Fruit fly (Drosophila melanogaster) whole organism: Measurements from ENCODE around the gene mnb.

ENCODE experiments used
- CG8478 ChIP-seq: fragments of >200 bp; optimal IDR thresholded peaks from 2 replicates; lab custom pipeline; 2018; ENCODE audit warnings: inconsistent platforms
- Dll ChIP-seq: fragments of >200 bp; optimal IDR thresholded peaks from 2 replicates; lab custom pipeline; 2017
- EcR ChIP-seq, 2 experiments: fragments of >200 bp; optimal IDR thresholded peaks; 2 replicates each; lab custom pipeline; 2017; ENCODE audit warnings: missing biosample characterization in 2 of 2, missing genetic modification characterization in 2 of 2, missing genetic modification reagents in 2 of 2
- pan ChIP-seq: fragments of >200 bp; optimal IDR thresholded peaks from 2 replicates; lab custom pipeline; 2017
- psq ChIP-seq: fragments of >200 bp; optimal IDR thresholded peaks from 2 replicates; lab custom pipeline; 2017
- usp ChIP-seq: fragments of >200 bp; optimal IDR thresholded peaks from 2 replicates; lab custom pipeline; 2017; ENCODE audit warnings: missing biosample characterization, missing genetic modification characterization, mixed read lengths

The mnb gene

DNA sequence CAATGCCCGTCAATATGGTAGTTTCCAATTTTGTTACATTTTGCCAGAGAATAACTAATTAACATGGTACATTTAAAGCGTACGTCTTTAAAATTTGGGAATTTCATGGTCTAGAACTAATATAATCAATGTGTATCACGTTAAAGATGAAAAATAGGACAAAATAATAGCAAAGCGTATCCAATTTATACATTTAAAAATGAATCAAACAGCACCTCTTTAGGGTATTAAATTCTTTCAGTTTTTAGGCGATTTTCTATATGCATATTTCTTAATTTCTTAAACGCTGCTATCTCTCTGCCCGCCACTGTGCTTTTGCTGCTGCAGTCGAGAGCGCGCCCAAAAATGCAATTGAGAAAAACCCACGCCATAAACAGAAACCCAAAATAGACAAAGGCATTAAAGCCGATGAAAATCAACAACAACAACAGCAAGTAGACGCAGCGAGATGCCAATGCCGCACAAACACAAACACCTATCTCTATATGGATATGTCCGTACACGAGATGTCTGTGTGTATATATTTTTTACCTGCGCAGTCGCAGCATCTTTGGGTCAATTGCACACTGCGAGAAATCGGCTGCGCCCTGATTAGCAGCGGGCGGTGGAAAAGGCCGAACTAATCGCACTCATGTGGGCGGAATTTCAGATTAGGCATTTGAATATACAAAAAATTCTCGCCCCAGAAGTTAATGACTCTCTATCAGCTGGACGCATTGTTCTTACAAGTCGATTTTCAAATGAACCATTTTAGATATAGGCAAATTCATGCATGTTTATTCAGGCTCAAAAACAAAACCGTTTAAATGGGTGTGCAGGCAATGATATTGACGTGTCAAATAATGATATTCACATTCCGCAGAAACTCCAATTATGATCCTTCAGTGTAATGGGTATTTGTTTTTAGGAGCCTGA lies 57.7 kb downstream of the mnb start:
- TF ChIP-seq usp (GFP tag; lab: Kevin White, UChicago) = no peak
- TF ChIP-seq EcR (GFP tag; optimal IDR thresholded peaks at IDR 0.05; lab: Kevin White, UChicago) = no peak
- TF ChIP-seq pan (lab: Kevin White, UChicago) = no peak
- no peak for TF ChIP-seq psq (lab: Kevin White, UChicago)
- no peak for TF ChIP-seq Dll (lab: Kevin White, UChicago)
- no peak for TF ChIP-seq CG8478 (lab: Kevin White, UChicago)

- TF ChIP-seq CG8478 (lab: Kevin White, UChicago) = no peak
- TF ChIP-seq Dll (lab: Kevin White, UChicago) = no peak
- TF ChIP-seq EcR (GFP tag; optimal IDR thresholded peaks at IDR 0.05; lab: Kevin White, UChicago) = no peak
- no peak for TF ChIP-seq pan (lab: Kevin White, UChicago)
- no peak for TF ChIP-seq usp (GFP tag; lab: Kevin White, UChicago)
- no peak for TF ChIP-seq psq (lab: Kevin White, UChicago)
Observed at dm6 chrX:17828298-17829033, 58.6 kb downstream of the mnb start.

- TF ChIP-seq psq (lab: Kevin White, UChicago) (no peak), Dll (lab: Kevin White, UChicago) (peak; percentile 81), CG8478 (lab: Kevin White, UChicago) (peak; percentile 80)
Observed at dm6 chrX:17826807-17827703, 60.0 kb downstream of the mnb start, which contains the start of gene Socs16D. Socs16D (minus strand) TSS chrX:17827564.

DNA sequence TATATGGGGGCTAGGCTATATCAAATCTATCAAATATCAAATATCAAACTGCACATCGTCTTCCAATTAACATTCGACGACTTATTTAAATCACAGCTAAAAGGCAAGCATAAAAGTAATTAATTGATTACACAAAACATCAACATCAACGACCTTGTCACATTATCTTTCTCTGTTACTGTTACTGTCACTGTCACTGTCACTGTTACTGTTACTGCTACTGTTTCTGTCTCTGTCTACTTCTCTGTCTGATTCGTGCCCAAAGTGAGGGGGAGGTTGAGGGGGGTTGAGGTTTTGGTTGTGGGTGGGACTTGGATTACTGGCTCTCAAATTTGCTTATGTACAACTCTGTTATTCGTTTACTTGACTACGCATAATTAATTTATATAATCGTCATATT lies 65.6 kb downstream of the mnb start:
- TF ChIP-seq pan (lab: Kevin White, UChicago) (no peak), EcR (GFP tag; optimal IDR thresholded peaks at IDR 0.05; lab: Kevin White, UChicago) (no peak), Dll (lab: Kevin White, UChicago) (no peak), usp (GFP tag; lab: Kevin White, UChicago) (no peak), psq (lab: Kevin White, UChicago) (no peak), CG8478 (lab: Kevin White, UChicago) (no peak)

DNA sequence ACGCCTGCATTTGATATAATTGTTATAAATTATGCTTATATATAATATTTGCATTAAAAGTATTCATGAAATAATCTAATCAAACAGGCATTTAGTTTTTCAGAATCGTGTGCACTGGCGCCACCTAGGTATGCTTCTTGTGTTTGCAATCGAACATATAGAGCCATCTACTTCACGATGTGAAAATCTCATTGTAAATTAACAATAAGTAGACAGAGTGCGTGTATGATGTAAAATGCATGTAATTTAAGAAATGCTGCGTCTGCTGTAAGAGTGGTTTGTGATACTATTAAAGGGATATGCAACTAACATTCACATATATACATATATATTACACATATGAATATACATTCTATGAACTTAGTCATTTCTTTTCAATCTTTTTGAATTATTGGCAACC lies 66.8 kb downstream of the mnb start:
- TF ChIP-seq Dll (lab: Kevin White, UChicago) (no peak), EcR (GFP tag; optimal IDR thresholded peaks at IDR 0.05; lab: Kevin White, UChicago) (no peak), usp (GFP tag; lab: Kevin White, UChicago) (no peak), pan (lab: Kevin White, UChicago) (no peak), CG8478 (lab: Kevin White, UChicago) (no peak), psq (lab: Kevin White, UChicago) (no peak)

DNA sequence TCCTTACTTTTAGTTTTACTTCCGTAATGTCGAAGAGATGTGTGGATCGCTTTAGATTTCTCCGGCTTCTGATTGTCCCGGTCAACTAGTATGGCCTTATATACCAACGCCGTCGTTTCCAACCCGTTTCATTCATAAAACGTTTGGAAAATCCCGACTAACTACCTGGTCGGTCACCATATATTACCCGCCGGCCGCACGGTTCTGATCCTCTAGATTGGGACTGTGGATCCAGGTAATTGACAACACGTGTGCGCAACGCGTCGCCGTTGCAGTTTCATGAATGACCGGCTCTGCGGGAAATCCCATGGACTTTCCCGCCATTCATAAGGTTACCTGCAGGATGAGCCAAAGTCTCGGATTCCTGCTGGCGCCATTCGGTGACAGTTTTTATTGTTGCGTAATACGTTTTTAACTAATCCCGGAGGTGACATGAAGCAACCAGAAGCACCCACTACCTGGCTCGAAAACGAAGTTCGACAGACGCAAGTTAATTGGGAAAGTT lies 67.3 kb downstream of the mnb start, which contains the start of gene CG12986:
Gene CG12986 (minus strand): TSS at position 51 of the 505 bp plus-strand sequence.
- TF ChIP-seq Dll (lab: Kevin White, UChicago) = no peak
- TF ChIP-seq CG8478 (lab: Kevin White, UChicago) = no peak
- no peak for TF ChIP-seq EcR (GFP tag; optimal IDR thresholded peaks at IDR 0.05; lab: Kevin White, UChicago)
- no peak for TF ChIP-seq usp (GFP tag; lab: Kevin White, UChicago)
- TF ChIP-seq pan (lab: Kevin White, UChicago) = no peak
- TF ChIP-seq psq (lab: Kevin White, UChicago) = no peak

DNA sequence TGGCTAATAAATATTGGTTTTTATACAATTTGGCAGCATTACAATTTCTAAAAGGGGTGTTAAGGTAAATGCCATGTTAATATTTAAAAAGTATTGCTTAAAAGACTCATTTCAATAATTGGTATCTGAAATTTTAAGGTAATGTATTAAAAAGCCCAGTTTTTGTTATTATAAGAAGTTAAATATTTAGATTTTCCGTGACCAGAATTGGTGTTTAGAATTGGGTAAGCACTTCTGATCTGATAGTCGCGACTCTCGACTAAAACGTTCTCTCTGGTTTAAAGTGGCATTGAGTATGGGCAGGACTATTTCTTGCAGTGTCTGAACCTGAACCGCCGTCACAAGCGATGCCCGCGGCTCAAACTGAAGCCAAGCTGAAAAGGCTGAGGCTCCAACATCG lies 70.6 kb downstream of the mnb start:
- TF ChIP-seq Dll (lab: Kevin White, UChicago) = no peak

DNA sequence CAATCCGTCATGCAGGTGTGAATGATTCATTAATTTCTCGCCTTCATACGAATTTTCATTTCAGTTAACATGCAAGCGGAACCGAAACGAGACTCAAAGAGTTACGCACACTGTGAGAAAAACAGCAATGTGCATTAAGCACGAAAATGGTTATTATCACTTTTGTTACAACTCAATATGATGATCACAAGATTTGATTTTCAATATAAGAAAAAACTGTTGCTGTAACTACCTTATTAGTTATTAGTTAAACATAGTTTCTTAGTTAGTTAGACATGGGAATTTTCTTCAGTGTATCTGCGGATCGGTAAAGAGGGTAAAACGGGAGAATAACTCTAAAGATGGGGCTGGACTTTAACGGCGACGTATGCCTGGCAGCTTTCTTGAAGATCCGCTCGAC lies 72.2 kb downstream of the mnb start:
- TF ChIP-seq pan (lab: Kevin White, UChicago) = no peak
- no peak for TF ChIP-seq EcR (GFP tag; optimal IDR thresholded peaks at IDR 0.05; lab: Kevin White, UChicago)
- no peak for TF ChIP-seq Dll (lab: Kevin White, UChicago)
- no peak for TF ChIP-seq psq (lab: Kevin White, UChicago)
- no peak for TF ChIP-seq usp (GFP tag; lab: Kevin White, UChicago)
- TF ChIP-seq CG8478 (lab: Kevin White, UChicago) = no peak
